Worm (Caenorhabditis elegans) whole organism, L3 larva: ENCODE results near the gene fbxa-42.
A peak's percentile ranks its signal among the peaks of the same experiment; 100 is the strongest.

Experiments used
- R02D3.7 ChIP-seq: fragments of 150-350 bp; optimal IDR thresholded peaks from 2 replicates; lab custom pipeline; 2014; ENCODE audit warnings: missing biosample characterization, missing genetic modification characterization
- ZK546.5 ChIP-seq: sonication (generic microtip); optimal IDR thresholded peaks from 2 replicates; lab custom pipeline; 2017; ENCODE audit warnings: missing biosample characterization, missing genetic modification characterization
- aly-2 ChIP-seq: fragments of 150-350 bp; optimal IDR thresholded peaks from 2 replicates; lab custom pipeline; 2014; ENCODE audit warnings: missing biosample characterization, missing genetic modification characterization
- ceh-16 ChIP-seq: sonication (generic microtip); optimal IDR thresholded peaks from 2 replicates; lab custom pipeline; 2017; ENCODE audit warnings: missing biosample characterization, missing genetic modification characterization
- ceh-28 ChIP-seq: fragments of 150-350 bp; optimal IDR thresholded peaks from 2 replicates; lab custom pipeline; 2014; ENCODE audit warnings: missing biosample characterization, missing genetic modification reagents, missing genetic modification characterization
- ceh-82 ChIP-seq: fragments of 150-350 bp; optimal IDR thresholded peaks from 2 replicates; lab custom pipeline; 2014; ENCODE audit warnings: missing biosample characterization, missing genetic modification characterization
- ceh-9 ChIP-seq: sonication (generic microtip); optimal IDR thresholded peaks from 2 replicates; lab custom pipeline; 2018; ENCODE audit warnings: missing biosample characterization, missing genetic modification characterization
- daf-12 ChIP-seq: fragments of 150-350 bp; optimal IDR thresholded peaks from 2 replicates; lab custom pipeline; 2014; ENCODE audit warnings: missing biosample characterization, missing genetic modification reagents, missing genetic modification characterization
- egl-5 ChIP-seq: fragments of 150-350 bp; optimal IDR thresholded peaks from 2 replicates; lab custom pipeline; 2017; ENCODE audit warnings: missing biosample characterization, missing genetic modification reagents, missing genetic modification characterization, inconsistent platforms
- elt-2 ChIP-seq: sonication (generic microtip); optimal IDR thresholded peaks from 2 replicates; lab custom pipeline; 2016; ENCODE audit warnings: missing genetic modification reagents, mild to moderate bottlenecking, missing genetic modification characterization, missing compliant biosample characterization
- fkh-10 ChIP-seq: sonication (generic microtip); optimal IDR thresholded peaks from 2 replicates; lab custom pipeline; 2017; ENCODE audit warnings: missing biosample characterization, missing genetic modification reagents, missing genetic modification characterization
- fkh-2 ChIP-seq: fragments of 150-350 bp; optimal IDR thresholded peaks from 2 replicates; lab custom pipeline; 2014; ENCODE audit warnings: missing biosample characterization, missing genetic modification reagents, missing genetic modification characterization
- fos-1 ChIP-seq: fragments of 150-350 bp; optimal IDR thresholded peaks from 2 replicates; lab custom pipeline; 2014; ENCODE audit warnings: missing biosample characterization, missing genetic modification characterization
- hmg-11 ChIP-seq: sonication (generic microtip); optimal IDR thresholded peaks from 2 replicates; lab custom pipeline; 2016; ENCODE audit warnings: missing genetic modification characterization, missing compliant biosample characterization
- jun-1 ChIP-seq: fragments of 150-350 bp; optimal IDR thresholded peaks from 2 replicates; lab custom pipeline; 2014; ENCODE audit warnings: missing biosample characterization, missing genetic modification reagents, missing genetic modification characterization
- lin-15B ChIP-seq: fragments of 150-350 bp; optimal IDR thresholded peaks from 2 replicates; lab custom pipeline; 2014; ENCODE audit warnings: missing biosample characterization, missing genetic modification characterization
- lin-39 ChIP-seq: fragments of 150-350 bp; optimal IDR thresholded peaks from 2 replicates; lab custom pipeline; 2018; ENCODE audit warnings: missing biosample characterization, missing genetic modification reagents, missing genetic modification characterization
- lsy-12 ChIP-seq: sonication (generic microtip); optimal IDR thresholded peaks from 2 replicates; lab custom pipeline; 2016; ENCODE audit warnings: mild to moderate bottlenecking, missing genetic modification characterization, missing compliant biosample characterization
- mml-1 ChIP-seq: fragments of 150-350 bp; sonication (generic microtip); optimal IDR thresholded peaks from 3 replicates; lab custom pipeline; 2014; ENCODE audit warnings: missing biosample characterization, missing genetic modification characterization
- nhr-11 ChIP-seq: fragments of 150-350 bp; optimal IDR thresholded peaks from 2 replicates; lab custom pipeline; 2014; ENCODE audit warnings: missing biosample characterization, missing genetic modification characterization
- nhr-12 ChIP-seq: fragments of 150-350 bp; optimal IDR thresholded peaks from 2 replicates; lab custom pipeline; 2014; ENCODE audit warnings: missing biosample characterization, missing genetic modification characterization
- nhr-25 ChIP-seq: sonication (generic microtip); optimal IDR thresholded peaks from 2 replicates; lab custom pipeline; 2017; ENCODE audit warnings: missing biosample characterization, missing genetic modification characterization
- nhr-28 ChIP-seq: fragments of 150-350 bp; optimal IDR thresholded peaks from 2 replicates; lab custom pipeline; 2014; ENCODE audit warnings: missing biosample characterization, missing genetic modification characterization
- nhr-43 ChIP-seq: sonication (generic microtip); optimal IDR thresholded peaks from 2 replicates; lab custom pipeline; 2016; ENCODE audit warnings: mild to moderate bottlenecking, missing genetic modification characterization, missing compliant biosample characterization; ENCODE audit not compliant: poor library complexity, severe bottlenecking
- nhr-67 ChIP-seq: fragments of 150-350 bp; optimal IDR thresholded peaks from 2 replicates; lab custom pipeline; 2014; ENCODE audit warnings: missing biosample characterization, missing genetic modification characterization
- nhr-76 ChIP-seq: fragments of 150-350 bp; sonication (generic microtip); optimal IDR thresholded peaks from 5 replicates; lab custom pipeline; 2014; ENCODE audit warnings: missing biosample characterization, missing genetic modification characterization
- nhr-77 ChIP-seq: fragments of 150-350 bp; optimal IDR thresholded peaks from 2 replicates; lab custom pipeline; 2014; ENCODE audit warnings: missing biosample characterization, missing genetic modification characterization
- pha-4 ChIP-seq: fragments of 150-350 bp; optimal IDR thresholded peaks from 2 replicates; lab custom pipeline; 2014; ENCODE audit warnings: missing biosample characterization, missing genetic modification reagents, missing genetic modification characterization
- pqm-1 ChIP-seq: fragments of 150-350 bp; optimal IDR thresholded peaks from 2 replicates; lab custom pipeline; 2017; ENCODE audit warnings: missing biosample characterization, missing genetic modification characterization, inconsistent platforms
- skn-1 ChIP-seq: fragments of 150-350 bp; optimal IDR thresholded peaks from 2 replicates; lab custom pipeline; 2014; ENCODE audit warnings: missing biosample characterization, missing genetic modification characterization
- snpc-4 ChIP-seq: fragments of 150-350 bp; optimal IDR thresholded peaks from 2 replicates; lab custom pipeline; 2014; ENCODE audit warnings: missing biosample characterization, missing genetic modification characterization
- tbx-2 ChIP-seq: sonication (generic microtip); optimal IDR thresholded peaks from 2 replicates; lab custom pipeline; 2016; ENCODE audit warnings: mild to moderate bottlenecking, missing genetic modification characterization, missing compliant biosample characterization
- unc-39 ChIP-seq: sonication (generic microtip); optimal IDR thresholded peaks from 4 replicates; lab custom pipeline; 2017; ENCODE audit warnings: missing biosample characterization, missing genetic modification characterization
- unc-62 ChIP-seq: fragments of 150-350 bp; sonication (generic microtip); optimal IDR thresholded peaks from 4 replicates; lab custom pipeline; 2014; ENCODE audit warnings: missing biosample characterization, missing genetic modification reagents, missing genetic modification characterization
- zag-1 ChIP-seq: fragments of 150-350 bp; optimal IDR thresholded peaks from 2 replicates; lab custom pipeline; 2014; ENCODE audit warnings: missing biosample characterization, missing genetic modification characterization
- ztf-11 ChIP-seq: fragments of 150-350 bp; optimal IDR thresholded peaks from 2 replicates; lab custom pipeline; 2014; ENCODE audit warnings: missing biosample characterization, missing genetic modification characterization
- ztf-4 ChIP-seq: fragments of 150-350 bp; optimal IDR thresholded peaks from 2 replicates; lab custom pipeline; 2014; ENCODE audit warnings: missing biosample characterization, missing genetic modification characterization

fbxa-42 gene

ce11 chrIII:2259329-2259728, 1.9 kb downstream of the fbxa-42 start:
- TF ChIP-seq lin-15B (no peak), ceh-16 (tag; lab: Kevin White, UChicago) (no peak), snpc-4 (tag; lab: Kevin White, UChicago) (no peak), nhr-12 (tag; lab: Kevin White, UChicago) (no peak), pha-4 (tag; lab: Kevin White, UChicago) (no peak), lsy-12 (tag; lab: Kevin White, UChicago) (no peak), unc-62 (GFP tag; lab: Kevin White, UChicago) (no peak), ztf-11 (tag; lab: Kevin White, UChicago) (no peak), tbx-2 (tag; lab: Kevin White, UChicago) (no peak), egl-5 (tag; lab: Kevin White, UChicago) (no peak), jun-1 (no peak), fkh-2 (tag; lab: Kevin White, UChicago) (no peak), nhr-43 (tag; lab: Kevin White, UChicago) (no peak)

ce11 chrIII:2258863-2259262, 2.4 kb downstream of the fbxa-42 start, which contains the start of gene fbxa-43:
Gene fbxa-43, minus strand, starts transcription at chrIII:2258963.
- TF ChIP-seq ceh-82 (tag; lab: Kevin White, UChicago) (no peak), nhr-67 (tag; lab: Kevin White, UChicago) (no peak), ceh-9 (no peak), nhr-28 (tag; lab: Kevin White, UChicago) (no peak), hmg-11 (no peak), nhr-43 (tag; lab: Kevin White, UChicago) (no peak), mml-1 (tag; lab: Kevin White, UChicago) (no peak), nhr-11 (no peak), ztf-4 (no peak), unc-39 (tag; lab: Kevin White, UChicago) (no peak), nhr-25 (tag; lab: Kevin White, UChicago) (no peak)
- TF ChIP-seq, all 47 proteins: peak for 0

DNA sequence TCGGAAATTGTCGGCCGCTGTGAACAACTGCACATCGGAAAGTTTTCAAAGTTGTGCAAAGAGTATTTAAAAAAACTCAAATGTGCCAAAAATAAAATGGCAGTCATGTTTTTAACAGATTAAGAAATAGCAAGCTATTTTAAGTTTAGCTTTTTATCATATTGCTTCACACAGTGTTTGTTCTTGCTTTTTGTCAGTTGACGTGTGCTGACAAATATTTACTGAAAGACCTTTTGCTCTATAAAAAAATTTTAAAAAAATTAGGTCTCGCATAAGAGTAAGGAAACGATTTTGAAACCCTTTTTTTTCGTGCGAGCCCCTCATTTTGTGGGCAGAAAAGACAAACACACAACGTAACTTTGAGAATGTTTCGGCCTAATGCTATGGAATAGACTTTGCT, 5.7 kb downstream of the fbxa-42 start, which contains the start of gene fbxa-71:
fbxa-71 (plus strand) TSS at position 301 of the 400 bp plus-strand sequence.
- TF ChIP-seq fos-1 (no peak), aly-2 (tag; lab: Kevin White, UChicago) (no peak), mml-1 (tag; lab: Kevin White, UChicago) (no peak), zag-1 (tag; lab: Kevin White, UChicago) (no peak), snpc-4 (tag; lab: Kevin White, UChicago) (no peak), ceh-16 (tag; lab: Kevin White, UChicago) (no peak), ceh-28 (tag; lab: Kevin White, UChicago) (no peak)

ce11 chrIII:2253027-2253499, 8.2 kb downstream of the fbxa-42 start, which contains the start of gene fbxa-73:
Gene fbxa-73, plus strand, starts transcription at chrIII:2253449.
- peak; percentile 35 for TF ChIP-seq pqm-1 (tag; lab: Kevin White, UChicago)
- no peak for TF ChIP-seq R02D3.7 (tag; lab: Kevin White, UChicago)
- TF ChIP-seq nhr-76 (tag; lab: Kevin White, UChicago): no peak
- peak; percentile 69 for TF ChIP-seq elt-2 (tag; lab: Kevin White, UChicago)

DNA sequence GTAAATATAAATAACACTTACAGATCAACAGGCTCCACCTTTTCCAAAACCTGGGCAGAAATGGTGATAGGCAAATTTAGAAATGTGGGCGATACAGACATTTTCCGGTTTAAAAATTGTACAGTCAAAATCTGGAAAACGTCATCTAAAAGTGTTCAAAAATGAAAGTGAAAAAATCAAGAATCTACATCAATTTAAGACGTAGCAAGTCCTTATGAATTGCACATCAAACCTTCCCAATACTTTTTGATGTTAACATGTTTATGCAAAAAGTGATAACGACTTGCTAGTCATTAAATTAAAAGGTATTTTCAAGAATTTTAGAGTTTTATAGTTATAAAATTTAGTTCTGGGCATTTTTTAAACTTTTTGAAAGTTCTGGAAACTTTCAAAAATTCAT, 9.9 kb downstream of the fbxa-42 start, which contains the start of gene fbxa-7:
fbxa-7 (minus strand) TSS at position 101 of the 400 bp plus-strand sequence.
- TF ChIP-seq ceh-9 (no peak), pqm-1 (tag; lab: Kevin White, UChicago) (no peak), ZK546.5 (tag; lab: Kevin White, UChicago) (no peak), lin-39 (tag; lab: Kevin White, UChicago) (no peak), ceh-82 (tag; lab: Kevin White, UChicago) (no peak), daf-12 (tag; lab: Kevin White, UChicago) (no peak), fkh-10 (GFP tag; lab: Kevin White, UChicago) (no peak), skn-1 (tag; lab: Kevin White, UChicago) (no peak), nhr-76 (tag; lab: Kevin White, UChicago) (no peak), nhr-77 (tag; lab: Kevin White, UChicago) (no peak), nhr-28 (tag; lab: Kevin White, UChicago) (no peak), ceh-28 (tag; lab: Kevin White, UChicago) (no peak), nhr-25 (tag; lab: Kevin White, UChicago) (no peak), ztf-11 (tag; lab: Kevin White, UChicago) (no peak), nhr-12 (tag; lab: Kevin White, UChicago) (no peak)
